Fruit fly (Drosophila melanogaster) whole organism, prepupa: ENCODE results near the gene CG14130.
A peak's percentile ranks its signal among the peaks of the same experiment; 100 is the strongest.

Experiments used
- Blimp-1 ChIP-seq: fragments of 200-800 bp; sonication (Bioruptor generic); optimal IDR thresholded peaks from 3 replicates; lab custom pipeline; 2017; ENCODE audit warnings: missing biosample characterization, missing genetic modification characterization, mild to moderate bottlenecking, moderate library complexity, missing genetic modification reagents
- CG10631 ChIP-seq: fragments of 200-800 bp; sonication (Bioruptor generic); optimal IDR thresholded peaks from 2 replicates; lab custom pipeline; 2016; ENCODE audit warnings: missing biosample characterization, missing genetic modification characterization
- CG10669 ChIP-seq: fragments of 200-800 bp; sonication (Bioruptor generic); optimal IDR thresholded peaks from 3 replicates; lab custom pipeline; 2018; ENCODE audit warnings: missing biosample characterization, mild to moderate bottlenecking, missing genetic modification characterization, moderate library complexity
- CG11762 ChIP-seq: fragments of 200-800 bp; sonication (Bioruptor generic); optimal IDR thresholded peaks from 3 replicates; lab custom pipeline; 2016; ENCODE audit warnings: missing biosample characterization, missing genetic modification characterization; ENCODE audit not compliant: insufficient read depth
- CG1621 ChIP-seq: fragments of 200-800 bp; sonication (Bioruptor generic); optimal IDR thresholded peaks from 3 replicates; lab custom pipeline; 2018; ENCODE audit warnings: missing biosample characterization, mild to moderate bottlenecking, missing genetic modification characterization
- CG16779 ChIP-seq: fragments of 200-800 bp; sonication (Bioruptor generic); optimal IDR thresholded peaks from 3 replicates; lab custom pipeline; 2017; ENCODE audit warnings: missing biosample characterization, mild to moderate bottlenecking, missing genetic modification characterization
- CG3032 ChIP-seq: fragments of 200-800 bp; optimal IDR thresholded peaks from 2 replicates; lab custom pipeline; 2019; ENCODE audit warnings: missing biosample characterization, mild to moderate bottlenecking, missing genetic modification characterization, moderate library complexity
- CG3919 ChIP-seq: fragments of 200-800 bp; sonication (Bioruptor generic); optimal IDR thresholded peaks from 3 replicates; lab custom pipeline; 2016; ENCODE audit warnings: missing biosample characterization, missing genetic modification characterization
- CG4318 ChIP-seq: fragments of 200-800 bp; sonication (Bioruptor generic); optimal IDR thresholded peaks from 3 replicates; lab custom pipeline; 2017; ENCODE audit warnings: missing biosample characterization, mild to moderate bottlenecking, missing genetic modification characterization
- CG6163 ChIP-seq: fragments of 200-800 bp; sonication (Bioruptor generic); IDR thresholded peaks from 3 replicates; pipeline ENCODE4 v1.3.6; 2022; ENCODE audit warnings: missing biosample characterization, missing genetic modification characterization
- CG6276 ChIP-seq: fragments of 200-800 bp; sonication (Bioruptor generic); optimal IDR thresholded peaks from 2 replicates; lab custom pipeline; 2017; ENCODE audit warnings: missing biosample characterization, mild to moderate bottlenecking, missing genetic modification characterization
- CG6808 ChIP-seq: fragments of 200-800 bp; sonication (Bioruptor generic); optimal IDR thresholded peaks from 3 replicates; lab custom pipeline; 2017; ENCODE audit warnings: missing biosample characterization, missing genetic modification characterization, mild to moderate bottlenecking, moderate library complexity, missing genetic modification reagents
- CG6854 ChIP-seq: fragments of 200-800 bp; sonication (Bioruptor generic); optimal IDR thresholded peaks from 2 replicates; lab custom pipeline; 2017; ENCODE audit warnings: missing biosample characterization, mild to moderate bottlenecking, missing genetic modification characterization
- CG7368 ChIP-seq: fragments of 200-800 bp; sonication (Bioruptor generic); optimal IDR thresholded peaks from 3 replicates; lab custom pipeline; 2016; ENCODE audit warnings: missing biosample characterization, missing genetic modification characterization
- CG8119 ChIP-seq: fragments of 200-800 bp; sonication (Bioruptor generic); IDR thresholded peaks from 3 replicates; pipeline ENCODE4 v1.3.6; 2022; ENCODE audit warnings: missing biosample characterization, missing genetic modification characterization
- CG8319 ChIP-seq: fragments of 200-800 bp; sonication (Bioruptor generic); optimal IDR thresholded peaks from 3 replicates; lab custom pipeline; 2016; ENCODE audit warnings: missing biosample characterization, missing genetic modification characterization
- CG8632 ChIP-seq: fragments of 200-800 bp; sonication (Bioruptor generic); optimal IDR thresholded peaks from 3 replicates; lab custom pipeline; 2016; ENCODE audit warnings: missing biosample characterization, missing genetic modification characterization
- CG9139 ChIP-seq: fragments of 200-800 bp; sonication (Bioruptor generic); optimal IDR thresholded peaks from 3 replicates; lab custom pipeline; 2017; ENCODE audit warnings: missing biosample characterization, mild to moderate bottlenecking, missing genetic modification characterization
- Eip75B ChIP-seq: fragments of 200-800 bp; sonication (Bioruptor generic); optimal IDR thresholded peaks from 3 replicates; lab custom pipeline; 2016; ENCODE audit warnings: missing biosample characterization, missing genetic modification characterization
- Eip78C ChIP-seq: fragments of 200-800 bp; sonication (Bioruptor generic); peaks from one replicate; lab custom pipeline; 2016; ENCODE audit warnings: missing biosample characterization, missing genetic modification characterization
- Eip93F ChIP-seq: fragments of 200-800 bp; sonication (Bioruptor generic); optimal IDR thresholded peaks from 2 replicates; lab custom pipeline; 2016; ENCODE audit warnings: missing biosample characterization, mild to moderate bottlenecking, missing genetic modification characterization
- Gug ChIP-seq: fragments of 200-800 bp; sonication (Bioruptor generic); IDR thresholded peaks from 2 replicates; pipeline ENCODE4 v1.3.6; 2022; ENCODE audit warnings: missing biosample characterization, missing genetic modification characterization
- Hr38 ChIP-seq: sonication (Bioruptor generic); optimal IDR thresholded peaks from 2 replicates; lab custom pipeline; 2016; ENCODE audit warnings: missing biosample characterization, missing genetic modification characterization
- Hr39 ChIP-seq: fragments of 200-800 bp; sonication (Bioruptor generic); optimal IDR thresholded peaks from 2 replicates; lab custom pipeline; 2016; ENCODE audit warnings: missing biosample characterization, missing genetic modification characterization
- Hr4 ChIP-seq: fragments of 200-800 bp; sonication (Bioruptor generic); optimal IDR thresholded peaks from 3 replicates; lab custom pipeline; 2016; ENCODE audit warnings: missing biosample characterization, missing genetic modification characterization
- Lpt ChIP-seq: fragments of 200-800 bp; sonication (Bioruptor generic); optimal IDR thresholded peaks from 3 replicates; lab custom pipeline; 2016; ENCODE audit warnings: missing biosample characterization, missing genetic modification characterization
- Met ChIP-seq: fragments of 200-800 bp; sonication (Bioruptor generic); optimal IDR thresholded peaks from 3 replicates; lab custom pipeline; 2016; ENCODE audit warnings: missing biosample characterization, missing genetic modification characterization
- OdsH ChIP-seq: fragments of 200-800 bp; sonication (Bioruptor generic); optimal IDR thresholded peaks from 3 replicates; lab custom pipeline; 2016; ENCODE audit warnings: missing biosample characterization, missing genetic modification characterization
- Smox ChIP-seq: fragments of 200-800 bp; sonication (Bioruptor generic); optimal IDR thresholded peaks from 3 replicates; lab custom pipeline; 2016; ENCODE audit warnings: missing biosample characterization, missing genetic modification characterization
- Sox14 ChIP-seq: fragments of 200-800 bp; sonication (Bioruptor generic); optimal IDR thresholded peaks from 3 replicates; lab custom pipeline; 2016; ENCODE audit warnings: missing biosample characterization, missing genetic modification characterization
- acj6 ChIP-seq: fragments of 200-800 bp; sonication (Bioruptor generic); optimal IDR thresholded peaks from 3 replicates; lab custom pipeline; 2016; ENCODE audit warnings: missing biosample characterization, missing genetic modification characterization
- dsx ChIP-seq: fragments of 200-800 bp; optimal IDR thresholded peaks from 3 replicates; lab custom pipeline; 2019; ENCODE audit warnings: missing biosample characterization, mild to moderate bottlenecking, missing genetic modification characterization, moderate library complexity; ENCODE audit not compliant: poor library complexity, severe bottlenecking
- esn ChIP-seq: fragments of 200-800 bp; sonication (Bioruptor generic); optimal IDR thresholded peaks from 2 replicates; lab custom pipeline; 2016; ENCODE audit warnings: missing biosample characterization, mild to moderate bottlenecking, missing genetic modification characterization, moderate library complexity
- fd59A ChIP-seq: fragments of 200-800 bp; sonication (Bioruptor generic); optimal IDR thresholded peaks from 2 replicates; lab custom pipeline; 2017; ENCODE audit warnings: missing biosample characterization, mild to moderate bottlenecking, missing genetic modification characterization, missing genetic modification reagents
- fd85E ChIP-seq: fragments of 200-800 bp; sonication (Bioruptor generic); optimal IDR thresholded peaks from 3 replicates; lab custom pipeline; 2016; ENCODE audit warnings: missing biosample characterization, missing genetic modification characterization
- fkh ChIP-seq: fragments of 200-800 bp; sonication (Bioruptor generic); optimal IDR thresholded peaks from 3 replicates; lab custom pipeline; 2017; ENCODE audit warnings: missing biosample characterization, mild to moderate bottlenecking, missing genetic modification characterization, moderate library complexity
- lz ChIP-seq: fragments of 200-800 bp; sonication (Bioruptor generic); optimal IDR thresholded peaks from 3 replicates; lab custom pipeline; 2016; ENCODE audit warnings: missing biosample characterization, missing genetic modification characterization
- net ChIP-seq: fragments of 200-800 bp; sonication (Bioruptor generic); optimal IDR thresholded peaks from 3 replicates; lab custom pipeline; 2016; ENCODE audit warnings: missing biosample characterization, missing genetic modification characterization
- pdm3 ChIP-seq: fragments of 200-800 bp; sonication (Bioruptor generic); optimal IDR thresholded peaks from 3 replicates; lab custom pipeline; 2016; ENCODE audit warnings: missing biosample characterization, missing genetic modification characterization
- salr ChIP-seq, 2 experiments: fragments of 200-800 bp; sonication (Bioruptor generic); optimal IDR thresholded peaks; 3 replicates each; lab custom pipeline; 2016 to 2018; ENCODE audit warnings: missing biosample characterization in 2 of 2, missing genetic modification characterization in 2 of 2, mild to moderate bottlenecking in 1 of 2
- spab ChIP-seq: fragments of 200-800 bp; sonication (Bioruptor generic); optimal IDR thresholded peaks from 2 replicates; lab custom pipeline; 2017; ENCODE audit warnings: missing biosample characterization, mild to moderate bottlenecking, missing genetic modification characterization, missing genetic modification reagents
- ss ChIP-seq, 2 experiments: fragments of 200-800 bp; sonication (Bioruptor generic); optimal IDR thresholded peaks; 2 replicates in 1 of 2; 3 replicates in 1 of 2; lab custom pipeline; 2017 to 2018; ENCODE audit warnings: mild to moderate bottlenecking in 2 of 2, missing biosample characterization in 2 of 2, missing genetic modification characterization in 2 of 2, moderate library complexity in 1 of 2
- svp ChIP-seq: fragments of 200-800 bp; sonication (Bioruptor generic); peaks from one replicate; lab custom pipeline; 2016; ENCODE audit warnings: missing biosample characterization, missing genetic modification characterization
- topi ChIP-seq: fragments of 200-800 bp; sonication (Bioruptor generic); optimal IDR thresholded peaks from 3 replicates; lab custom pipeline; 2016; ENCODE audit warnings: missing biosample characterization, missing genetic modification characterization
- vri ChIP-seq: fragments of 200-800 bp; sonication (Bioruptor generic); optimal IDR thresholded peaks from 3 replicates; lab custom pipeline; 2016; ENCODE audit warnings: missing biosample characterization, mild to moderate bottlenecking, missing genetic modification characterization

Gene CG14130

dm6 chr3L:11788936-11789352 is 26.3 kb upstream of the CG14130 start:
- TF ChIP-seq CG10631 (no peak), pdm3 (GFP tag; lab: Kevin White, UChicago) (no peak), svp (GFP tag; lab: Kevin White, UChicago) (no peak), Eip78C (GFP tag; lab: Kevin White, UChicago) (no peak), CG1621 (tag; lab: Kevin White, UChicago) (no peak), Hr38 (no peak), CG7368 (no peak), fd85E (no peak), CG6808 (no peak), Smox (GFP tag; lab: Kevin White, UChicago) (no peak), acj6 (GFP tag; lab: Kevin White, UChicago) (no peak), CG3919 (no peak), Eip93F (peak; percentile 8), CG16779 (peak; percentile 48), fkh (GFP tag; lab: Kevin White, UChicago) (peak; percentile 65), Blimp-1 (GFP tag; lab: Kevin White, UChicago) (no peak), CG8119 (peak; percentile 26; the same call in 2 of the 3 replicates), Hr39 (GFP tag; lab: Kevin White, UChicago) (no peak), CG9139 (no peak), CG8319 (GFP tag; lab: Kevin White, UChicago) (no peak), CG8632 (GFP tag; lab: Kevin White, UChicago) (no peak), dsx (GFP tag; lab: Kevin White, UChicago) (no peak), CG3032 (tag; lab: Kevin White, UChicago) (no peak), Sox14 (GFP tag; lab: Kevin White, UChicago) (no peak), Hr4 (no peak), spab (GFP tag; lab: Kevin White, UChicago) (no peak), ss (GFP tag; optimal IDR thresholded peaks at IDR 0.05; lab: Kevin White, UChicago) (no peak), Met (GFP tag; lab: Kevin White, UChicago) (no peak), CG10669 (no peak), fd59A (no peak), CG4318 (GFP tag; lab: Kevin White, UChicago) (no peak), lz (no peak), topi (GFP tag; lab: Kevin White, UChicago) (no peak), vri (GFP tag; lab: Kevin White, UChicago) (no peak), OdsH (GFP tag; lab: Kevin White, UChicago) (no peak), Eip75B (GFP tag; lab: Kevin White, UChicago) (no peak)

- TF ChIP-seq Sox14 (GFP tag; lab: Kevin White, UChicago): peak; percentile 20
- no peak for TF ChIP-seq Gug (GFP tag; lab: Robert Waterston, UW)
- TF ChIP-seq, all 60 proteins: peak for 1
Measured at dm6 chr3L:11789773-11790172, 25.5 kb upstream of the CG14130 start, which contains the start of gene Pi3K68D. Pi3K68D (minus strand) TSS chr3L:11790013.

- no peak for TF ChIP-seq fkh (GFP tag; lab: Kevin White, UChicago)
- TF ChIP-seq vri (GFP tag; lab: Kevin White, UChicago): no peak
- TF ChIP-seq CG8632 (GFP tag; lab: Kevin White, UChicago): no peak
- TF ChIP-seq ss (GFP tag; optimal IDR thresholded peaks at IDR 0.05; lab: Kevin White, UChicago): no peak
- TF ChIP-seq Blimp-1 (GFP tag; lab: Kevin White, UChicago): no peak
- no peak for TF ChIP-seq pdm3 (GFP tag; lab: Kevin White, UChicago)
- TF ChIP-seq CG9139: no peak
- TF ChIP-seq CG6276 (GFP tag; lab: Kevin White, UChicago): no peak
- no peak for TF ChIP-seq Eip75B (GFP tag; lab: Kevin White, UChicago)
- TF ChIP-seq Hr38: no peak
- no peak for TF ChIP-seq CG6163 (GFP tag; lab: Robert Waterston, UW)
- no peak for TF ChIP-seq esn
- no peak for TF ChIP-seq salr (GFP tag; optimal IDR thresholded peaks at IDR 0.05; lab: Kevin White, UChicago)
- TF ChIP-seq CG8319 (GFP tag; lab: Kevin White, UChicago): no peak
- no peak for TF ChIP-seq net (GFP tag; lab: Kevin White, UChicago)
- no peak for TF ChIP-seq Lpt (GFP tag; lab: Kevin White, UChicago)
- no peak for TF ChIP-seq Met (GFP tag; lab: Kevin White, UChicago)
- no peak for TF ChIP-seq CG11762 (GFP tag; lab: Kevin White, UChicago)
- no peak for TF ChIP-seq CG6854
Measured at dm6 chr3L:11793233-11793800, 21.9 kb upstream of the CG14130 start, which contains the start of the genes twy and CG10907. twy (minus strand) TSS chr3L:11793283. CG10907 (plus strand) TSS chr3L:11793514.
